Fruit fly (Drosophila melanogaster): Measurements from ENCODE around the gene swm.
A peak's percentile ranks its signal among the peaks of the same experiment; 100 is the strongest.

Gene swm

dm6 chr2L:19452535-19453317 lies 40.3 kb upstream of the swm start (continued):
- TF ChIP-seq CG30403 (GFP tag; optimal IDR thresholded peaks at IDR 0.05) (peak; percentile 25), CG3995 (GFP tag; optimal IDR thresholded peaks at IDR 0.05) (no peak), CG3281 (GFP tag; optimal IDR thresholded peaks at IDR 0.05) (peak; percentile 99), CoRest (tag; optimal IDR thresholded peaks at IDR 0.05) (peak; percentile 1), sob (GFP tag; IDR thresholded peaks at IDR 0.05) (0 out of 2 replicates have a peak, but pooled peaks have one; percentile 29), CG13296 (GFP tag; optimal IDR thresholded peaks at IDR 0.05) (peak; percentile 2), bowl (GFP tag; IDR thresholded peaks at IDR 0.05) (no peak), Fer1 (GFP tag; optimal IDR thresholded peaks at IDR 0.05) (peak; percentile 19), CG15696 (tag; optimal IDR thresholded peaks at IDR 0.05) (no peak), MTF-1 (GFP tag; optimal IDR thresholded peaks at IDR 0.05; ENCODE audit: borderline replicate concordance) (no peak), CG7271 (tag; optimal IDR thresholded peaks at IDR 0.05) (no peak), grn (GFP tag; optimal IDR thresholded peaks at IDR 0.05) (no peak), CG4424 (GFP tag; optimal IDR thresholded peaks at IDR 0.05) (no peak), Blimp-1 (GFP tag; optimal IDR thresholded peaks at IDR 0.05) (peak; percentile 4), HLH4C (GFP tag; IDR thresholded peaks at IDR 0.05; ENCODE audit: partially characterized antibody) (no peak), ems (GFP tag; optimal IDR thresholded peaks at IDR 0.05) (peak; percentile 1), hth (optimal IDR thresholded peaks at IDR 0.05) (no peak), dmrt11E (tag; optimal IDR thresholded peaks at IDR 0.05) (no peak), aop (GFP tag; IDR thresholded peaks at IDR 0.05) (no peak), CTCF (GFP tag; optimal IDR thresholded peaks at IDR 0.05) (peak; percentile 26), Deaf1 (tag; optimal IDR thresholded peaks at IDR 0.05) (no peak), Nf-YA (GFP tag; IDR thresholded peaks at IDR 0.05) (no peak), sr (GFP tag; IDR thresholded peaks at IDR 0.05) (no peak), bsh (GFP tag; optimal IDR thresholded peaks at IDR 0.05) (peak in 1 of 2 experiments; percentile 13), Xrp1 (GFP tag; IDR thresholded peaks at IDR 0.05) (peak; percentile 53; the same call in 1 of the 2 replicates), MBD-R2 (GFP tag; IDR thresholded peaks at IDR 0.05) (peak; percentile 63), ewg (GFP tag; optimal IDR thresholded peaks at IDR 0.05) (peak; percentile 87), her (GFP tag; optimal IDR thresholded peaks at IDR 0.05) (peak; percentile 0), CG18476 (GFP tag; optimal IDR thresholded peaks at IDR 0.05) (no peak), H2.0 (GFP tag; IDR thresholded peaks at IDR 0.05) (no peak), dan (GFP tag; IDR thresholded peaks at IDR 0.05) (no peak), CG15514 (GFP tag; optimal IDR thresholded peaks at IDR 0.05) (no peak), croc (GFP tag; conservative IDR thresholded peaks at IDR 0.05) (no peak), stc (GFP tag; IDR thresholded peaks at IDR 0.05) (no peak), CG6791 (GFP tag; IDR thresholded peaks at IDR 0.05; ENCODE audit: partially characterized antibody) (peak; percentile 40; the same call in 1 of the 3 replicates), CG30431 (GFP tag; optimal IDR thresholded peaks at IDR 0.05) (no peak), CG18011 (GFP tag; optimal IDR thresholded peaks at IDR 0.05) (no peak), Mrtf (GFP tag; IDR thresholded peaks at IDR 0.05) (no peak), mam (GFP tag; optimal IDR thresholded peaks at IDR 0.05) (peak; percentile 36), CG18764 (GFP tag; optimal IDR thresholded peaks at IDR 0.05) (no peak), CG13424 (tag; optimal IDR thresholded peaks at IDR 0.05) (no peak), CG11560 (tag; IDR thresholded peaks at IDR 0.05) (no peak), CHES-1-like (GFP tag; optimal IDR thresholded peaks at IDR 0.05) (peak; percentile 16), CG12104 (GFP tag; optimal IDR thresholded peaks at IDR 0.05) (no peak), CG2116 (GFP tag; optimal IDR thresholded peaks at IDR 0.05) (no peak), sisA (GFP tag; IDR thresholded peaks at IDR 0.05) (peak; percentile 56), slp2 (GFP tag; optimal IDR thresholded peaks at IDR 0.05) (no peak), ato (GFP tag; IDR thresholded peaks at IDR 0.05; ENCODE audit: partially characterized antibody) (no peak), CG6765 (GFP tag; optimal IDR thresholded peaks at IDR 0.05) (no peak), Dip3 (GFP tag; optimal IDR thresholded peaks at IDR 0.05) (peak; percentile 34)

Measured in whole organism, embryonic.